Worm (Caenorhabditis elegans): ENCODE measurements around the gene B0310.6.

The B0310.6 gene

DNA sequence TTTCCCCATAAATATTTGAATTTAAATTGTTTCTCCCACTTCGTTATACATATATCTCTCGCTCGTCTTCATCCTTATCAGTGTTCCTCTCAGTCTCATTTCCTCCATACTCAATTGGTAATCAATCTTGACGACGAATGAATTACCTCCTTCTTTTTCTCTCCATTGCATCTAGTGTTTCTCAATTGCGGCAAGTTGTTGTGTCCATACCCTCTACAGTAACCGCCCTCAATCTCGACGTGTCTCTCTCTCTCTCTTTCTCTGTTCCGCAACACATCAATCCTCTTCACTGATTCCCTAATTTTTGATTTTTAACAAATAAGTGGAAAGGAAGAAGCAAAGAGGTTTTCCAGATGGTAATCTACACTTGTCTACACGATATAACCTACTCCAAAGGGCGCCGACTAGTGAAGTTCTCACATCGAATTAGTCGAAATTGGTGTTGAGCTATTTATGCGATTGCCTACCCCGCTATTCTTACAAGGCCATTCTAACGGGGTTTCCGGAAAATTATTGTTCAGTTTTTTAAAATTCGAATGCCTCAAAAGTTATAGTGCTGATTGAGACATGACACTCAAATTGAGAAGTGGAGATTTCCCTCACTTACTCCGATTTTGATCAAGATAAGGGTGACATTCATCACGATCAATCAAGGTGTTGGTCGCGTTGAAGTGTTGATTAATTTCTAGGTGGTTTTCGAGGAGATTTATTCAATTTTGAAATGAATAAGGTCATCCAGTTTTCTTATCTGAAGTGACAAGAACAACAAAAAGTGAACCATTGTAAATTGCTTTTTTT, 26.6 kb downstream of the B0310.6 start:
- no peak for TF ChIP-seq mes-2 (tag; optimal IDR thresholded peaks at IDR 0.05; ENCODE audit: poor library complexity, severe bottlenecking)
- TF ChIP-seq nhr-28 (tag; optimal IDR thresholded peaks at IDR 0.05) = peak; percentile 50
- peak in 1 of 2 experiments; percentile 90 for TF ChIP-seq unc-62 (GFP tag; optimal IDR thresholded peaks at IDR 0.05 in 1 of 2)
- no peak for TF ChIP-seq unc-62 (tag; optimal IDR thresholded peaks at IDR 0.05)

DNA sequence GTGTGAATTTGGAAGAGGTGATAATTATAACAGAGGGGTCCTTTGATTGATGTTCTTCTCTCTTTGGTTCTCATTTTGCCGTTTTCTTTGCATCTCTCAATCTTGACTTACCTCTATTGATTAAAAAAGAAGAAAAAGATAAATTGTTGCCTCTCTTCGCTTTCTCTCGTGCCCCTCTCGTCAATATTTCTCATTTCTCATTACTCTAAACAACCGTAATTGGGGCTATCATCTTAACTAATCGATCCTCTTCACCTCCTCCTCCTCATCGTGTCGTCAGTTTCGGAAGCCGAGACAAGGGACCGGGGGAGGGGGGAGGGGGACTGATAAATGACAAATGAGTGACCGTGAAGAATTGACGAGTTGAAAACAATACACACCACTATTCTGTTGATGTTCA, 32.2 kb downstream of the B0310.6 start:
- peak; percentile 33 for TF ChIP-seq nhr-28 (tag; optimal IDR thresholded peaks at IDR 0.05)
- no peak for TF ChIP-seq lim-7 (GFP tag; IDR thresholded peaks at IDR 0.05)

DNA sequence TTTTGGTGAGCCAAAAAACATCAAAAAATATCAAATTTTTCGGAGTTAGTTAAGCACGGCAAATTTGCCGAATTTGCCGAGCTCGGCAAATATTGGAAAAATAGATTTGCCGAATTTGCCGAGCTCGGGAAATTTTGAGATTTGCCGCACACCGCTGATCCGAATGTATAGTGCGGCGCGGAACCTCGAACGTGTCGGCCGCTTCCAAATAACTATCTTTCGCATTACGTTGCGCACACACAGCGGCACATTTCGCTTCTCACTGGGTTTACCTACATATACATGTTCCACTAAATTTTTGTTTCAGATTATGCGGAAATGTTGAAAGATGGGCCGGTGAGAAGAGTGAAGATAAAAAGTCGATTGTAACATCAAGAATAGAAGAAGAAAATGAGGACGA, 34.0 kb downstream of the B0310.6 start:
- TF ChIP-seq zip-2 (tag; optimal IDR thresholded peaks at IDR 0.05) (no peak), tra-1 (GFP tag; IDR thresholded peaks at IDR 0.05) (no peak), lin-1 (GFP tag; IDR thresholded peaks at IDR 0.05) (no peak), daf-12 (tag; optimal IDR thresholded peaks at IDR 0.05) (no peak), F37D6.2 (tag; optimal IDR thresholded peaks at IDR 0.05) (no peak), fkh-10 (GFP tag; optimal IDR thresholded peaks at IDR 0.05) (no peak), jun-1 (tag; optimal IDR thresholded peaks at IDR 0.05) (no peak)

DNA sequence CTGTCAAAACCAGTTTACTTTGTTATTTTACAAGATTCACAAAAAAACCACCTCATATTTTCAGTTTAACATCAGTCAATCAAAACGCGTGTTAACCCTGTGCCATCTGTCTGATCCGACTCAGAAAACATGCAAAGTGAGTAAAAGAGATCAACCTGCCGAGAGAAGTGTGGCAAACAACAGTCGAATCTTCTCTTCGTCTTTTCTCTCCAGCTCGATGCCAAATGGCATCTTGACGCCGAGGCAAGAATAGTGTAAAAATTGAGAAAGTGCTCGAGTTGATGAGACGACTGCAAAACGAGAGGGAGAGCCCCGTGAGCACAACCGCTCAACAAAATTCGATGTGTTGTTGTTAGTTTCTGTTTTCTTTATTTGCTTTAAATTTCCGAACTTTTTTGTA, 37.9 kb downstream of the B0310.6 start, which contains the start of gene B0310.1:
TSS of gene B0310.1 (plus strand) at position 310 of the 400 bp plus-strand sequence.
- no peak for TF ChIP-seq aha-1 (tag)
- no peak for TF ChIP-seq nhr-28 (tag; optimal IDR thresholded peaks at IDR 0.05)
- peak in 1 of 2 experiments; percentile 63 for TF ChIP-seq daf-16 (GFP tag; optimal IDR thresholded peaks at IDR 0.05)
- no peak for TF ChIP-seq daf-16 (tag; optimal IDR thresholded peaks at IDR 0.05)

DNA sequence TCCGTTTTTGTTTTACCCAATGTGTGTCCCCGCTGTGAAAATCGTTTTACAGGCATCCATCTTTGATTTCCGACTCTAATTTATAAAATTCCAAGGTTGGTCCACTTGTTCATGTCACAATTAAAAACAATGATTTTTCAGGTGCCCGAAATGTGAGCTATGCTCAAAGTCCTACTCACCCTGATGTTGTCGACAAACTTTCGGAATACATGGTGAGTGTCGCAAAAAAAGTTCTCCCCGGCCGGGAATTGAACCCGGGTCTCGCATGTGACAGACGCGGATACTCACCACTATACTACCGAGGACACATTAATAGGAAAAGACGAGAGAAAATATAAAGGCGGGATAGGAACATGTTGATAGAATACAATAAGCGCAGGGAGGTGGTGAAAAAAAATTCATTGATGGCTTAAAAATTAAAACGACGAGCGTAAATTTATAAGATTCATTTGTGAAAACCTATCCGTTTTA, 41.1 kb downstream of the B0310.6 start, which contains the start of gene egl-17:
TSS of gene egl-17 (plus strand) at position 51 of the 471 bp plus-strand sequence.
- peak; percentile 86 for TF ChIP-seq mes-2 (tag; optimal IDR thresholded peaks at IDR 0.05; ENCODE audit: poor library complexity, severe bottlenecking)
- TF ChIP-seq lin-39 (tag; optimal IDR thresholded peaks at IDR 0.05) = no peak
- TF ChIP-seq hif-1 (tag; optimal IDR thresholded peaks at IDR 0.05) = no peak
- no peak for TF ChIP-seq lsy-2 (tag; optimal IDR thresholded peaks at IDR 0.05)
- TF ChIP-seq D1046.2 (GFP tag; IDR thresholded peaks at IDR 0.05) = peak; percentile 80
- TF ChIP-seq T20F7.1 (GFP tag; optimal IDR thresholded peaks at IDR 0.05) = peak; percentile 57
- no peak for TF ChIP-seq ama-1 (optimal IDR thresholded peaks at IDR 0.05)
- TF ChIP-seq snpc-4 (tag; optimal IDR thresholded peaks at IDR 0.05) = no peak
- TF ChIP-seq nhr-77 (tag; optimal IDR thresholded peaks at IDR 0.05) = peak; percentile 30
- TF ChIP-seq nhr-10 (tag; optimal IDR thresholded peaks at IDR 0.05) = no peak
- peak; percentile 94 for TF ChIP-seq ctbp-1 (GFP tag; IDR thresholded peaks at IDR 0.05)
- no peak for TF ChIP-seq zag-1 (tag; optimal IDR thresholded peaks at IDR 0.05)
- peak; percentile 97 for TF ChIP-seq vab-7 (GFP tag; IDR thresholded peaks at IDR 0.05)
- TF ChIP-seq aly-2 (tag; optimal IDR thresholded peaks at IDR 0.05) = no peak
- peak; percentile 24 for TF ChIP-seq ces-1 (GFP tag; optimal IDR thresholded peaks at IDR 0.05)
- peak; percentile 79 for TF ChIP-seq nhr-48 (tag; optimal IDR thresholded peaks at IDR 0.05)
- peak; percentile 83 for TF ChIP-seq Y5F2A.4 (GFP tag; optimal IDR thresholded peaks at IDR 0.05)
- peak; percentile 84 for TF ChIP-seq madf-9 (GFP tag; conservative IDR thresholded peaks at IDR 0.05)
- TF ChIP-seq lin-13 (GFP tag; optimal IDR thresholded peaks at IDR 0.05) = peak; percentile 54
- TF ChIP-seq skn-1 (tag; optimal IDR thresholded peaks at IDR 0.05) = no peak
- TF ChIP-seq mxl-3 (GFP tag; optimal IDR thresholded peaks at IDR 0.05) = peak; percentile 73
- TF ChIP-seq F44E2.7 (GFP tag; IDR thresholded peaks at IDR 0.05) = peak; percentile 94
- peak; percentile 68; the same call in 1 of the 2 replicates for TF ChIP-seq php-3 (GFP tag; IDR thresholded peaks at IDR 0.05)
- peak; percentile 86 for TF ChIP-seq ZK337.2 (GFP tag; IDR thresholded peaks at IDR 0.05)
- peak; percentile 54; the same call in 1 of the 2 replicates for TF ChIP-seq saeg-2 (GFP tag; IDR thresholded peaks at IDR 0.05)
- TF ChIP-seq daf-12 (tag; optimal IDR thresholded peaks at IDR 0.05) = no peak
- peak; percentile 98 for TF ChIP-seq F26F4.8 (GFP tag; conservative IDR thresholded peaks at IDR 0.05)
- no peak for TF ChIP-seq jun-1 (tag; optimal IDR thresholded peaks at IDR 0.05)
- TF ChIP-seq nhr-102 (tag; optimal IDR thresholded peaks at IDR 0.05) = no peak
- peak; percentile 54 for TF ChIP-seq zfp-2 (tag; optimal IDR thresholded peaks at IDR 0.05)
- peak; percentile 93 for TF ChIP-seq duxl-1 (tag; optimal IDR thresholded peaks at IDR 0.05; ENCODE audit: poor library complexity)
